Fruit fly (Drosophila melanogaster) whole organism, embryonic: ENCODE data around the gene rec.
A peak's percentile ranks its signal among the peaks of the same experiment; 100 is the strongest.

ENCODE experiments used
- Antp ChIP-seq: fragments of 200-800 bp; sonication (Bioruptor generic); optimal IDR thresholded peaks from 3 replicates; lab custom pipeline; 2016; ENCODE audit warnings: missing biosample characterization, missing genetic modification characterization
- B-H1 ChIP-seq: fragments of 200-800 bp; sonication (Bioruptor generic); IDR thresholded peaks from 3 replicates; pipeline ENCODE4 v1.3.6; 2022; ENCODE audit warnings: missing biosample characterization, missing genetic modification characterization
- C15 ChIP-seq: fragments of 200-800 bp; sonication (Bioruptor generic); IDR thresholded peaks from 3 replicates; pipeline ENCODE4 v1.3.6; 2022; ENCODE audit warnings: missing biosample characterization, missing genetic modification characterization
- CG10543 ChIP-seq: fragments of 200-800 bp; sonication (Bioruptor generic); optimal IDR thresholded peaks from 3 replicates; lab custom pipeline; 2017; ENCODE audit warnings: missing biosample characterization, mild to moderate bottlenecking, missing genetic modification characterization, moderate library complexity
- CG11398 ChIP-seq: fragments of 200-800 bp; sonication (Bioruptor generic); optimal IDR thresholded peaks from 2 replicates; lab custom pipeline; 2016; ENCODE audit warnings: missing biosample characterization, missing genetic modification characterization
- CG11456 ChIP-seq: fragments of 200-800 bp; sonication (Bioruptor generic); IDR thresholded peaks from 3 replicates; pipeline ENCODE4 v1.3.6; 2022; ENCODE audit warnings: missing biosample characterization, missing genetic modification characterization
- CG11696 ChIP-seq: fragments of 200-800 bp; sonication (Bioruptor generic); IDR thresholded peaks from 2 replicates; pipeline ENCODE4 v1.3.6; 2022; ENCODE audit warnings: missing biosample characterization, missing genetic modification characterization
- CG12155 ChIP-seq: fragments of 200-800 bp; sonication (Bioruptor generic); optimal IDR thresholded peaks from 3 replicates; lab custom pipeline; 2016; ENCODE audit warnings: missing biosample characterization, missing genetic modification characterization
- CG13424 ChIP-seq: fragments of 200-800 bp; sonication (Bioruptor generic); optimal IDR thresholded peaks from 2 replicates; lab custom pipeline; 2019; ENCODE audit warnings: missing biosample characterization, mild to moderate bottlenecking, missing genetic modification characterization, moderate library complexity
- CG14441 ChIP-seq: fragments of 200-800 bp; sonication (Bioruptor generic); IDR thresholded peaks from 2 replicates; pipeline ENCODE4 v1.3.6; 2022; ENCODE audit warnings: missing biosample characterization, missing genetic modification characterization
- CG14965 ChIP-seq: fragments of 200-800 bp; sonication (Bioruptor generic); optimal IDR thresholded peaks from 2 replicates; lab custom pipeline; 2016; ENCODE audit warnings: missing biosample characterization, missing genetic modification characterization, borderline replicate concordance
- CG17912 ChIP-seq: fragments of 200-800 bp; sonication (Bioruptor generic); optimal IDR thresholded peaks from 2 replicates; lab custom pipeline; 2018; ENCODE audit warnings: missing biosample characterization, mild to moderate bottlenecking, missing genetic modification characterization
- CG18262 ChIP-seq: fragments of 200-800 bp; optimal IDR thresholded peaks from 3 replicates; lab custom pipeline; 2019; ENCODE audit warnings: missing biosample characterization, mild to moderate bottlenecking, missing genetic modification characterization, moderate library complexity
- CG2678 ChIP-seq: fragments of 200-800 bp; sonication (Bioruptor generic); optimal IDR thresholded peaks from 3 replicates; lab custom pipeline; 2019; ENCODE audit warnings: missing biosample characterization, mild to moderate bottlenecking, missing genetic modification characterization, moderate library complexity
- CG31224 ChIP-seq: fragments of 200-800 bp; sonication (Bioruptor generic); IDR thresholded peaks from 2 replicates; pipeline ENCODE4 v1.3.6; 2022; ENCODE audit warnings: missing biosample characterization, missing genetic modification characterization
- CG34422 ChIP-seq: fragments of 200-800 bp; sonication (Bioruptor generic); IDR thresholded peaks from 3 replicates; pipeline ENCODE4 v1.3.6; 2022; ENCODE audit warnings: missing biosample characterization, missing genetic modification characterization
- CG3847 ChIP-seq: fragments of 200-800 bp; sonication (Bioruptor generic); IDR thresholded peaks from 2 replicates; pipeline ENCODE4 v1.3.6; 2022; ENCODE audit warnings: missing biosample characterization, missing genetic modification characterization
- CG4328 ChIP-seq: fragments of 200-800 bp; sonication (Bioruptor generic); optimal IDR thresholded peaks from 3 replicates; lab custom pipeline; 2017; ENCODE audit warnings: missing biosample characterization, missing genetic modification reagents, missing genetic modification characterization
- CG4707 ChIP-seq: fragments of 200-800 bp; sonication (Bioruptor generic); optimal IDR thresholded peaks from 2 replicates; lab custom pipeline; 2018; ENCODE audit warnings: missing biosample characterization, mild to moderate bottlenecking, missing genetic modification characterization, moderate library complexity
- CG6654 ChIP-seq: fragments of 200-800 bp; sonication (Bioruptor generic); optimal IDR thresholded peaks from 2 replicates; lab custom pipeline; 2017; ENCODE audit warnings: missing biosample characterization, mild to moderate bottlenecking, missing genetic modification characterization
- CG6689 ChIP-seq: fragments of 200-800 bp; sonication (Bioruptor generic); IDR thresholded peaks from 2 replicates; pipeline ENCODE4 v1.3.6; 2022; ENCODE audit warnings: missing biosample characterization, missing genetic modification characterization
- CG7963 ChIP-seq: fragments of 200-800 bp; sonication (Bioruptor generic); IDR thresholded peaks from 3 replicates; pipeline ENCODE4 v1.3.6; 2022; ENCODE audit warnings: missing biosample characterization, missing genetic modification characterization; ENCODE audit not compliant: partially characterized antibody
- CG8359 ChIP-seq: fragments of 200-800 bp; sonication (Bioruptor generic); optimal IDR thresholded peaks from 2 replicates; lab custom pipeline; 2017; ENCODE audit warnings: missing biosample characterization, mild to moderate bottlenecking, missing genetic modification characterization, borderline replicate concordance
- CG8765 ChIP-seq: fragments of 200-800 bp; sonication (Bioruptor generic); IDR thresholded peaks from 2 replicates; pipeline ENCODE4 v1.3.6; 2022; ENCODE audit warnings: missing biosample characterization, missing genetic modification characterization
- CG9437 ChIP-seq: fragments of 200-800 bp; sonication (Bioruptor generic); optimal IDR thresholded peaks from 2 replicates; lab custom pipeline; 2018; ENCODE audit warnings: missing biosample characterization, mild to moderate bottlenecking, missing genetic modification characterization
- Dp ChIP-seq: fragments of 200-800 bp; sonication (Bioruptor generic); optimal IDR thresholded peaks from 2 replicates; lab custom pipeline; 2018; ENCODE audit warnings: missing biosample characterization, mild to moderate bottlenecking, missing genetic modification characterization, moderate library complexity
- Dref ChIP-seq: fragments of 200-800 bp; sonication (Bioruptor generic); IDR thresholded peaks from 2 replicates; pipeline ENCODE4 v1.3.6; 2022; ENCODE audit warnings: missing biosample characterization, missing genetic modification characterization
- Fer3 ChIP-seq: fragments of 200-800 bp; sonication (Bioruptor generic); optimal IDR thresholded peaks from 2 replicates; lab custom pipeline; 2018; ENCODE audit warnings: missing biosample characterization, mild to moderate bottlenecking, missing genetic modification characterization, moderate library complexity
- HmgD ChIP-seq: fragments of 200-800 bp; sonication (Bioruptor generic); optimal IDR thresholded peaks from 3 replicates; lab custom pipeline; 2016; ENCODE audit warnings: missing biosample characterization, missing genetic modification characterization
- MBD-R2 ChIP-seq: fragments of 200-800 bp; sonication (Bioruptor generic); IDR thresholded peaks from 2 replicates; pipeline ENCODE4 v1.3.6; 2022; ENCODE audit warnings: missing biosample characterization, missing genetic modification characterization
- Meics ChIP-seq: fragments of 200-800 bp; sonication (Bioruptor generic); optimal IDR thresholded peaks from 2 replicates; lab custom pipeline; 2017; ENCODE audit warnings: missing biosample characterization, mild to moderate bottlenecking, missing genetic modification characterization
- Usf ChIP-seq: fragments of 200-800 bp; sonication (Bioruptor generic); optimal IDR thresholded peaks from 2 replicates; lab custom pipeline; 2017; ENCODE audit warnings: missing genotype, missing biosample characterization, missing genetic modification characterization
- bab2 ChIP-seq: fragments of 200-800 bp; sonication (Bioruptor generic); optimal IDR thresholded peaks from 2 replicates; lab custom pipeline; 2016; ENCODE audit warnings: missing biosample characterization, missing genetic modification characterization
- bcd ChIP-seq: fragments of 200-800 bp; sonication (Bioruptor generic); optimal IDR thresholded peaks from 2 replicates; lab custom pipeline; 2017; ENCODE audit warnings: missing biosample characterization, mild to moderate bottlenecking, missing genetic modification characterization
- dan ChIP-seq: fragments of 200-800 bp; sonication (Bioruptor generic); IDR thresholded peaks from 2 replicates; pipeline ENCODE4 v1.3.6; 2022; ENCODE audit warnings: missing biosample characterization, missing genetic modification characterization
- disco-r ChIP-seq: fragments of 200-800 bp; sonication (Bioruptor generic); optimal IDR thresholded peaks from 2 replicates; lab custom pipeline; 2016; ENCODE audit warnings: missing biosample characterization, missing genetic modification characterization
- ewg ChIP-seq: fragments of 200-800 bp; sonication (Bioruptor generic); optimal IDR thresholded peaks from 3 replicates; lab custom pipeline; 2017; ENCODE audit warnings: mild to moderate bottlenecking, missing biosample characterization, missing genetic modification reagents, missing genetic modification characterization
- fu2 ChIP-seq: fragments of 200-800 bp; sonication (Bioruptor generic); optimal IDR thresholded peaks from 2 replicates; lab custom pipeline; 2016; ENCODE audit warnings: missing biosample characterization, missing genetic modification characterization
- gcm ChIP-seq: fragments of 200-800 bp; sonication (Bioruptor generic); optimal IDR thresholded peaks from 2 replicates; lab custom pipeline; 2019; ENCODE audit warnings: missing biosample characterization, mild to moderate bottlenecking, missing genetic modification characterization, moderate library complexity
- gfzf ChIP-seq: fragments of 200-800 bp; sonication (Bioruptor generic); optimal IDR thresholded peaks from 2 replicates; lab custom pipeline; 2016; ENCODE audit warnings: missing biosample characterization, mild to moderate bottlenecking, missing genetic modification characterization, moderate library complexity
- ham ChIP-seq: fragments of 200-800 bp; sonication (Bioruptor generic); IDR thresholded peaks from 2 replicates; pipeline ENCODE4 v1.3.6; 2022; ENCODE audit warnings: missing biosample characterization, missing genetic modification characterization
- klu ChIP-seq: fragments of 200-800 bp; sonication (Bioruptor generic); IDR thresholded peaks from 2 replicates; pipeline ENCODE4 v1.3.6; 2022; ENCODE audit warnings: missing biosample characterization, missing genetic modification characterization
- knrl ChIP-seq: fragments of 200-800 bp; sonication (Bioruptor generic); IDR thresholded peaks from 3 replicates; pipeline ENCODE4 v1.3.6; 2022; ENCODE audit warnings: missing biosample characterization, missing genetic modification characterization; ENCODE audit not compliant: partially characterized antibody
- lmd ChIP-seq: fragments of 200-800 bp; sonication (Bioruptor generic); IDR thresholded peaks from 2 replicates; pipeline ENCODE4 v1.3.6; 2022; ENCODE audit warnings: missing biosample characterization, missing genetic modification characterization
- oc ChIP-seq: fragments of 200-800 bp; sonication (Bioruptor generic); optimal IDR thresholded peaks from 2 replicates; lab custom pipeline; 2018; ENCODE audit warnings: missing biosample characterization, mild to moderate bottlenecking, missing genetic modification characterization, moderate library complexity
- peb ChIP-seq: fragments of 200-800 bp; sonication (Bioruptor generic); IDR thresholded peaks from 2 replicates; pipeline ENCODE4 v1.3.6; 2022; ENCODE audit warnings: missing biosample characterization, missing genetic modification characterization
- scrt ChIP-seq: fragments of 200-800 bp; sonication (Bioruptor generic); optimal IDR thresholded peaks from 2 replicates; lab custom pipeline; 2018; ENCODE audit warnings: missing biosample characterization, mild to moderate bottlenecking, missing genetic modification characterization, moderate library complexity
- sim ChIP-seq: fragments of 200-800 bp; sonication (Bioruptor generic); IDR thresholded peaks from 2 replicates; pipeline ENCODE4 v1.3.6; 2022; ENCODE audit warnings: missing biosample characterization, missing genetic modification characterization
- slbo ChIP-seq: fragments of 200-800 bp; sonication (Bioruptor generic); IDR thresholded peaks from 2 replicates; pipeline ENCODE4 v1.3.6; 2022; ENCODE audit warnings: missing biosample characterization, missing genetic modification characterization
- sna ChIP-seq: fragments of 200-800 bp; sonication (Bioruptor generic); IDR thresholded peaks from 2 replicates; pipeline ENCODE4 v1.3.6; 2022; ENCODE audit warnings: missing biosample characterization, missing genetic modification characterization; ENCODE audit not compliant: partially characterized antibody
- tll ChIP-seq, 2 experiments: fragments of 200-800 bp in 1 of 2; fragments of >200 bp in 1 of 2; sonication (Bioruptor generic) in 1 of 2; optimal IDR thresholded peaks; 2 replicates each; lab custom pipeline; 2017 to 2019; ENCODE audit warnings: missing biosample characterization in 2 of 2, missing genetic modification characterization in 2 of 2, mild to moderate bottlenecking in 1 of 2, moderate library complexity in 1 of 2
- z ChIP-seq: fragments of 200-800 bp; sonication (Bioruptor generic); IDR thresholded peaks from 3 replicates; pipeline ENCODE4 v1.3.6; 2022; ENCODE audit warnings: missing biosample characterization, missing genetic modification characterization

rec gene

DNA sequence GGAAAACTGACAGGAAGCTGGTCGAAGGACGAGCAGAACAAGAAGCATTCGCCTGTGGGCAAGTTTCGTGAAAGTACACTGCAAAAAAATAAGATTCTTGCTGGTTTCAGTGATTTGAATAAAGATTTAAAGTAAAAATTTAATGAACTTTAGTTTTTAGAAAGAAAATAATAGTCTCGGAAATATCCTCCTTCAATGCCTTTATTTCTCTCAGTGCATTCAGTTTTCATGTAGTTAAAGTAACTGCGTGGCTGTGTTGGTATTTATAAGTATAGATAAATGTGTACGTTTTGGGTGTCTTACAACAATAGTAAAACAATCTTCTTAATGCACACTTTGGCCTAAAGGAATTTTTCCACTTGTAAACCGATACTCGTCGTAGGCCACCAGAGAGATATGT lies 48.1 kb downstream of the rec start (continued):
- TF ChIP-seq CG11398 (no peak), peb (GFP tag; lab: Robert Waterston, UW) (no peak), Antp (GFP tag; lab: Kevin White, UChicago) (no peak), gcm (GFP tag; lab: Kevin White, UChicago) (no peak), knrl (no peak), dan (GFP tag; lab: Robert Waterston, UW) (no peak), fu2 (GFP tag; lab: Kevin White, UChicago) (no peak), Usf (GFP tag; lab: Kevin White, UChicago) (no peak), CG8765 (GFP tag; lab: Robert Waterston, UW) (no peak), CG10543 (GFP tag; lab: Kevin White, UChicago) (no peak), CG4707 (GFP tag; lab: Kevin White, UChicago) (no peak), tll (GFP tag; optimal IDR thresholded peaks at IDR 0.05; lab: Kevin White, UChicago) (no peak), sim (GFP tag; lab: Robert Waterston, UW) (no peak), CG6654 (no peak), CG4328 (GFP tag; lab: Kevin White, UChicago) (no peak), HmgD (GFP tag; lab: Kevin White, UChicago) (no peak), slbo (peak; percentile 54), ham (GFP tag; lab: Robert Waterston, UW) (no peak), C15 (GFP tag; lab: Robert Waterston, UW) (no peak), CG6689 (GFP tag; lab: Robert Waterston, UW) (no peak), CG7963 (GFP tag; lab: Robert Waterston, UW) (no peak), scrt (no peak), CG14441 (GFP tag; lab: Robert Waterston, UW) (peak; percentile 32; the same call in 1 of the 2 replicates), lmd (GFP tag; lab: Robert Waterston, UW) (0 out of 2 replicates have a peak, but pooled peaks have one; percentile 9), Meics (GFP tag; lab: Kevin White, UChicago) (peak; percentile 26), CG18262 (tag; lab: Kevin White, UChicago) (no peak), bcd (GFP tag; lab: Kevin White, UChicago) (no peak), z (no peak), oc (no peak), CG11456 (GFP tag; lab: Robert Waterston, UW) (no peak), CG13424 (no peak), CG9437 (GFP tag; lab: Kevin White, UChicago) (no peak), CG12155 (no peak), sna (GFP tag; lab: Robert Waterston, UW) (no peak), CG31224 (GFP tag; lab: Robert Waterston, UW) (no peak), disco-r (GFP tag; lab: Kevin White, UChicago) (no peak), B-H1 (GFP tag; lab: Robert Waterston, UW) (0 out of 3 replicates have a peak, but pooled peaks have one; percentile 24), CG34422 (GFP tag; lab: Robert Waterston, UW) (no peak), CG17912 (GFP tag; lab: Kevin White, UChicago) (no peak), CG8359 (no peak), Dp (GFP tag; lab: Kevin White, UChicago) (no peak), ewg (GFP tag; lab: Kevin White, UChicago) (no peak), klu (no peak), gfzf (GFP tag; lab: Kevin White, UChicago) (no peak), bab2 (GFP tag; lab: Kevin White, UChicago) (peak; percentile 0), CG14965 (GFP tag; lab: Kevin White, UChicago) (no peak), Fer3 (tag; lab: Kevin White, UChicago) (peak; percentile 1), CG2678 (tag; lab: Kevin White, UChicago) (no peak), MBD-R2 (no peak), Dref (GFP tag; lab: Robert Waterston, UW) (no peak), CG3847 (0 out of 2 replicates have a peak, but pooled peaks have one; percentile 16), CG11696 (GFP tag; lab: Robert Waterston, UW) (no peak)
